Fruit fly (Drosophila melanogaster): ENCODE data around the gene Gorab.

Gorab gene

DNA sequence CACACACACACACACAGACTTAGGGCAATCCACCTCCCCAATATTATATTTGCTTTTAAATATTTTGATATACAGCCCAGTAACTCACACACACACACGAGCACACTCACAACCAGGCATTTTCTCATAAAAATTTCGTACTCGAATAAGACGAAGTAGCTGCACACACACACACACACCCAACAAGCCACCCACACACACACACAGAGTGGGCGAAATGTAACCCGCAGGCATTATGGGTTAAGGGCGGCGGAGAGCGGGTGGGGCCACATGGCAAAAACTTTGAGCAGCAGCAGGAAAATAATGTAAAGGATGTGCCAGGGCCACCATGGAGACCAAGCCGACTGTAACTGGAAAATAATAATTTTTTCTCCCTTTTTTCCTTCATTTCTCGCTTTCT lies 13.0 kb upstream of the Gorab start:
- TF ChIP-seq CG17801 (GFP tag; optimal IDR thresholded peaks at IDR 0.05; ENCODE audit: partially characterized antibody), result no peak

DNA sequence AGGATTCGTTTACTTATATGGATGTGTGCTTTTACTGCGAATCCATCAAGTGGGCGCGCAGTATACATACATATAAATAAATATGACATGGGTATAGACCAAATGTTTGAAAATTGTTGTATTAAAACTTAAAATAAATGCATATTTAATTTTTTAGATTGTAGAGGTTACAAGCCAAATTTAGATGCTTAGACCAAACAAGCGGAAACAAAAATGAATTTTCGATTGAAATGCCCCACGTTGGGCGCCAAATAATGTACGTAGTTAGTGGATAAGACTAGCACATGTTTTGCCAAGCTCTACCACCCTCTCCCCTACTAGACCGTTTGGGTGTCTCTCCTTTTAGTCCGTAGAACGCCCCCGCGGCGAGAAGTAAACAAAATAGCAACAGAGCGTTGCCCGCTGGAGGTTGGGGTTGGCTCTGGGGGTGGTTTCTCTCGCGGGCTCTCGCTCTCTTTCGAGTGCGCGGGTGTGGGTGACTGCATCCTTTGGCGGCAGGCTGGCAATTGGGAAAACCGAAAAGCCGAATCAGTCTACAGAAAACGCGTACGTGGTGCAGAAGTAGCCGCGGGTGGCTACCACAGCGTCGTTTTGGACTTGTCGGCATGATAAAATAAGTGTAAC lies 10.3 kb upstream of the Gorab start, which contains the start of gene CG18265:
Gene CG18265, plus strand, starts transcription at position 530 of the 624 bp plus-strand sequence.
- TF ChIP-seq CG17801 (GFP tag; optimal IDR thresholded peaks at IDR 0.05; ENCODE audit: partially characterized antibody), result no peak

- no peak for TF ChIP-seq CG17801 (GFP tag; optimal IDR thresholded peaks at IDR 0.05; ENCODE audit: partially characterized antibody)
Measured at dm6 chr3L:17436331-17436730, 7.7 kb upstream of the Gorab start, which contains the start of gene CG12229. CG12229 (minus strand) TSS chr3L:17436431.

dm6 chr3L:17433555-17433954 lies 4.9 kb upstream of the Gorab start, which contains the start of the genes Coq4 and CG32176:
Coq4 (minus strand) TSS chr3L:17433621.
CG32176 (plus strand) TSS chr3L:17433868.
- TF ChIP-seq CG17801 (GFP tag; optimal IDR thresholded peaks at IDR 0.05; ENCODE audit: partially characterized antibody), result peak; percentile 92

dm6 chr3L:17432947-17433346 lies 4.3 kb upstream of the Gorab start, which contains the start of gene frc:
frc (minus strand) TSS chr3L:17433190.
- TF ChIP-seq CG17801 (GFP tag; optimal IDR thresholded peaks at IDR 0.05; ENCODE audit: partially characterized antibody), result no peak

DNA sequence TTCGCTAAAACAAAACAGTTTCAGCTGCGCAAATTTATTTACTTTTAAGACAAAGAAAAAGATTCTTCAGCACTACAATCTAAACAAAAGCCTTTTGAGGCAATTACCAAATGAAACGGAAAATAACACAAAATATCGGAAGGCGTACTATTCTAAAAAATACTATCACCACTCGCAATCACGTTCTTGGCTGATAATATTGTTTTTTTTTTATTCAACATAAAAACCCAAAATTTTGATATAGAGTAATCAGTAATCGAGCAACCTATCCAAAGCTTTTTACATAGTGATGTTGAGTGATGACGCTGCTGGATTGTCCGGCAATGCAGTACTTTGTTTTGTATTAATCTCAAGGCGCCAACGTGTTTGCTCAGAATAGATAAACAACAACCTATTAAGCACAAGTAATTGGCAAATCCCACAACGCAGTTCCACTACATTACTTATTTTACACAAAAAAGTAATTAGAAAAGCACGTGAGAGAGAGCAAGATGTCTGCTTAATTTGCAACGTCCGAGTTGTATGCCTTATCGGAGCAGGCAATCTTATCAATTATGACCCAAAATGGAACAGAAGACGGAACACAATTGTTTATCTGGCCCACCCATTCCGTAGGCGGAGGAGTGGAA lies 2.4 kb upstream of the Gorab start:
- no peak for TF ChIP-seq CG17801 (GFP tag; optimal IDR thresholded peaks at IDR 0.05; ENCODE audit: partially characterized antibody)

dm6 chr3L:17430390-17430789 lies 1.8 kb upstream of the Gorab start:
- no peak for TF ChIP-seq CG17801 (GFP tag; optimal IDR thresholded peaks at IDR 0.05; ENCODE audit: partially characterized antibody)

DNA sequence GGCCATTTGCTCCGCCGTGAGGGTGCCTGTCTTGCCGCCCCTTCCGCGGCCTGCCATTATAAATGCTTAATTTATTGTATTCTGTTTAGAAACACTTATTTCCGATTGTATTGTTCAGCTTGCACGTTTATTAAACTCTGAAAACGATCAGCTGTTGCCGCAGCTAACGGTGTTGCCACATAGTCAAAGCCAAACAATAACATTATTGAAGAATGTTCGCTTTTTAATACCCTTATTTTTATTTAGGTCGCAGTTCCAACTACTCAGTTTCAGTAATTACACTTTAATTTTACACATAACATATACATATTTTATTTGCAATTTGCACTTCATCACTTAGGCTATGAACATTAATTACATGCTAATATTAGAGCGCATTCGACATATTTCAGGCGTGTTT lies 1.6 kb downstream of the Gorab start, which contains the start of gene Polr3G:
Gene Polr3G, minus strand, starts transcription at position 118 of the 400 bp plus-strand sequence.
- peak; percentile 18 for TF ChIP-seq CG17801 (GFP tag; optimal IDR thresholded peaks at IDR 0.05; ENCODE audit: partially characterized antibody)

dm6 chr3L:17425132-17425713 lies 3.4 kb downstream of the Gorab start, which contains the start of the genes Sec3 and COX7B:
Sec3 (minus strand) TSS chr3L:17425217.
COX7B (plus strand) TSS chr3L:17425477.
- peak; percentile 84 for TF ChIP-seq CG17801 (GFP tag; optimal IDR thresholded peaks at IDR 0.05; ENCODE audit: partially characterized antibody)

dm6 chr3L:17421319-17421718 lies 7.3 kb downstream of the Gorab start, which contains the start of gene blot:
blot (minus strand) TSS chr3L:17421514.
- TF ChIP-seq CG17801 (GFP tag; optimal IDR thresholded peaks at IDR 0.05; ENCODE audit: partially characterized antibody), result peak; percentile 54

- TF ChIP-seq CG17801 (GFP tag; optimal IDR thresholded peaks at IDR 0.05; ENCODE audit: partially characterized antibody), result peak; percentile 22
Measured at dm6 chr3L:17420610-17421194, 7.9 kb downstream of the Gorab start.

DNA sequence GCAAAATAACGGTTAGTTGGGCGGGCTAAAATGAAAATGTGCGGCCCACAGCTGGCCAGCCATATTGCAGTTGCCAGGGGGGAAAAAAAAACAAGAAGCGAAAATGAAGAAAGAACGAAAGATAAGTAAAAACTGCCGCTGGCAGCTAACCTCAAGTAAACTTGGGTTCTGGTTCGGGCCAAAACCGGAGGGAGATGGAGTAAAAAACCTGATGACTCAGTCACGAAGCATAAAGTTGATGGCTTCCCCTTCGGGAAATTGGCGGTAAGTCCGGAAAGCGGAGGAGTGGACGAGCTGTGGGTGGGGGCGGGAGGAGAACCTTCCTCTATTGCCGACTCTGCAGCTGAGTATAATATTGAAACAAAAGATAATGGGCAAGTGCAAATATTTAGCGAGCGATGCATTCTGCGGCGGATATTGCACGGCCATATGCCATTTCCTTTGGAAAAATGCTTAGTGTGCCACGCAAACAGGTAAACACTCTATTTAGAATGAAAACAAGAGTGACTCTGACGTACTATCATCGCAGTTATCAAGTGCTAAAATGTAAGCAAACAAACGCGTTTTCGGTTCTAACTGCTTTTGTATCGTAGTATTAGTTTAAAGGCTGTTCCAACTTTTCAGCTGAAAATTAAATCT lies 9.4 kb downstream of the Gorab start:
- TF ChIP-seq CG17801 (GFP tag; optimal IDR thresholded peaks at IDR 0.05; ENCODE audit: partially characterized antibody), result no peak

DNA sequence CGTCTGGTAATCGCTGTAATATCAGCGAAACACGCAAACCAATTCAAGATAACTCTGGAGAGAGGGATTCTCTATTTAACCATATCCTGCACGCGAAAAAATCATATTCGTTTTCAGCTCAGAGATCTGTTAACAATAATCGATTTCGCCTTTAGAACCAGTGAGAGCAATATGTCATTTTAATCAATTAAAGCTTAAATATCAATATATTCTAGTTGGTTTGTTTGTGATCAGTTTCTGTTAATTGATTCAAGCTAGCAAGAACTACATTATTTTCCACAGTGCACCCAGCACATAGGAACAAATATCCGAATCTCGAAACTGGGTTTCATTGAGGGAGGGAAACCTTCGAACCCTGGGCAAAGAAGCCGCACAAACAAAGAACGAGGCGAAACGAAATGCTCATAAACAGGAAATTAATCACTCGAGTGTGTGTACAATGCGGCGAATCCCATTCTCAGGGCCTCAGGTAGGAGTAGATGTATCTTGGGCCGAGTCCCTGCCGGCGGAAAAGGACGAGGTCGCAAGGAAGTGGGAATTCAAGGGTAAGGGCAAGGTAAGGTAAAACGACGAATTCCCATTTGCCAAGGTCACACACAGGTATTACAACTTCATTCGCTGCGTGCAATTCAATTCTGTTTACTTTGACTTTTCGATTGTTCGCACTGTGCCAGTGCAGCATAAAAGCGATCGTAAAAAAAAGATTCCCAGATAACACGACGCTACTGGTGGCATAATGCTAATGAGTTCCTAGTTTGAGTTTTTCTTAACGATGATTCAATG lies 12.5 kb downstream of the Gorab start:
- TF ChIP-seq CG17801 (GFP tag; optimal IDR thresholded peaks at IDR 0.05; ENCODE audit: partially characterized antibody), result no peak

DNA sequence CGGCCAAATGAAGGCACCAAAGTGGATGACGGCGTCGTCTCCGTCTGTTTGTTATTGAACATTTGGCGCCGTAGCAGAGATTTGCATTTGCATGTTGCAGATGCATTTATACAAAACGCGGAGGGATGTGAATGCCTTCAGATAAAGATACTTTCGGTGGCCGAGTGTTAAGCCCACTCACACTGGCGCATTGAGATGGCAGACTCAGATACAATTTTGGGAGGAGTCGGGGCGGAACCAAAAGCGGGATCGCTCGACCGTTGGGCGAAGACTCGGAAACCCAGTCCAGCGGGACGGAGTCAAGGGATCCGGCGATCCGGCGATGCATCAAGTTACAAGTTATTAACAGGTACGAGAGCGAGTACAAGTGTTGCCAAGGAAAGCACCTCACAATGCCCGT lies 16.5 kb downstream of the Gorab start:
- TF ChIP-seq CG17801 (GFP tag; optimal IDR thresholded peaks at IDR 0.05; ENCODE audit: partially characterized antibody), result no peak
